Fruit fly (Drosophila melanogaster): ENCODE data around the gene CG32262.

Gene CG32262

dm6 chr3L:3787595-3788151, 22.3 kb downstream of the CG32262 start (continued):
- peak; percentile 36 for TF ChIP-seq run (tag; optimal IDR thresholded peaks at IDR 0.05)
- no peak for TF ChIP-seq dati (GFP tag; IDR thresholded peaks at IDR 0.05)
- no peak for TF ChIP-seq Gug (GFP tag; IDR thresholded peaks at IDR 0.05)
- TF ChIP-seq CG8765 (GFP tag; IDR thresholded peaks at IDR 0.05), result no peak
- no peak for TF ChIP-seq CG2889 (GFP tag; IDR thresholded peaks at IDR 0.05)
- peak; percentile 8 to 22 for TF ChIP-seq Hr51 (GFP tag; optimal IDR thresholded peaks at IDR 0.05)
- no peak for TF ChIP-seq CG4730 (GFP tag; IDR thresholded peaks at IDR 0.05)
- TF ChIP-seq CG2199 (GFP tag; IDR thresholded peaks at IDR 0.05), result no peak
- no peak for TF ChIP-seq CG7372 (GFP tag; IDR thresholded peaks at IDR 0.05)
- no peak for TF ChIP-seq CG43689 (GFP tag; IDR thresholded peaks at IDR 0.05)
- TF ChIP-seq gfzf (GFP tag; optimal IDR thresholded peaks at IDR 0.05), result peak; percentile 92
- peak; percentile 67 for TF ChIP-seq CG17912 (GFP tag; optimal IDR thresholded peaks at IDR 0.05)
- no peak for TF ChIP-seq tin (GFP tag; optimal IDR thresholded peaks at IDR 0.05)
- no peak for TF ChIP-seq CG1647 (GFP tag; optimal IDR thresholded peaks at IDR 0.05)
- TF ChIP-seq sima (GFP tag; optimal IDR thresholded peaks at IDR 0.05), result no peak
- peak; percentile 68 for TF ChIP-seq odd (GFP tag; optimal IDR thresholded peaks at IDR 0.05)
- peak; percentile 54 for TF ChIP-seq caup (GFP tag; optimal IDR thresholded peaks at IDR 0.05; ENCODE audit: severe bottlenecking)
- no peak for TF ChIP-seq GATAe (GFP tag; conservative IDR thresholded peaks at IDR 0.05)
- peak in 1 of 3 experiments; percentile 7 for TF ChIP-seq Stat92E (GFP tag; optimal IDR thresholded peaks at IDR 0.05)
- TF ChIP-seq exex (tag; optimal IDR thresholded peaks at IDR 0.05), result no peak
- TF ChIP-seq CG30431 (GFP tag; optimal IDR thresholded peaks at IDR 0.05), result no peak
- peak; percentile 50 for TF ChIP-seq CG15601 (tag; optimal IDR thresholded peaks at IDR 0.05)
- peak; percentile 36; the same call in 1 of the 2 replicates for TF ChIP-seq CG17328 (GFP tag; IDR thresholded peaks at IDR 0.05)
- no peak for TF ChIP-seq pan (optimal IDR thresholded peaks at IDR 0.05)
- no peak for TF ChIP-seq pan (GFP tag; optimal IDR thresholded peaks at IDR 0.05 in 1 of 2, IDR thresholded peaks at IDR 0.05 in 1 of 2)
- TF ChIP-seq CG10321 (GFP tag; IDR thresholded peaks at IDR 0.05), result peak; percentile 14; the same call in 1 of the 2 replicates
- TF ChIP-seq fd96Cb (tag; optimal IDR thresholded peaks at IDR 0.05), result no peak
- TF ChIP-seq CG8924 (tag; optimal IDR thresholded peaks at IDR 0.05), result peak; percentile 92
- TF ChIP-seq amos (GFP tag; IDR thresholded peaks at IDR 0.05; ENCODE audit: partially characterized antibody), result peak; percentile 55; the same call in 1 of the 2 replicates
- no peak; the same call in 1 of the 2 replicates for TF ChIP-seq unc-4 (GFP tag; IDR thresholded peaks at IDR 0.05; ENCODE audit: partially characterized antibody)
- TF ChIP-seq CG9797 (GFP tag; optimal IDR thresholded peaks at IDR 0.05), result peak; percentile 88
- no peak for TF ChIP-seq CG9876 (GFP tag; optimal IDR thresholded peaks at IDR 0.05)
- TF ChIP-seq da (GFP tag; optimal IDR thresholded peaks at IDR 0.05), result no peak
- TF ChIP-seq CG7963 (GFP tag; IDR thresholded peaks at IDR 0.05; ENCODE audit: partially characterized antibody), result no peak
- peak; percentile 8 for TF ChIP-seq ATbp (GFP tag; optimal IDR thresholded peaks at IDR 0.05)
- TF ChIP-seq CG1529 (GFP tag; optimal IDR thresholded peaks at IDR 0.05), result no peak
- no peak for TF ChIP-seq jing (GFP tag; optimal IDR thresholded peaks at IDR 0.05)
- no peak for TF ChIP-seq CG30403 (GFP tag; optimal IDR thresholded peaks at IDR 0.05)
- no peak for TF ChIP-seq dm (GFP tag; optimal IDR thresholded peaks at IDR 0.05)
- TF ChIP-seq CG31365 (tag; optimal IDR thresholded peaks at IDR 0.05), result no peak
- TF ChIP-seq CG33213 (GFP tag; optimal IDR thresholded peaks at IDR 0.05), result peak; percentile 23
- TF ChIP-seq BEAF-32 (GFP tag; optimal IDR thresholded peaks at IDR 0.05), result peak; percentile 48
- no peak for TF ChIP-seq CG1832 (GFP tag; optimal IDR thresholded peaks at IDR 0.05)
- TF ChIP-seq CG8478 (optimal IDR thresholded peaks at IDR 0.05), result no peak
- TF ChIP-seq CG17385 (GFP tag; optimal IDR thresholded peaks at IDR 0.05), result peak; percentile 32
- TF ChIP-seq ham (GFP tag; IDR thresholded peaks at IDR 0.05), result no peak
- TF ChIP-seq CG8089 (GFP tag; optimal IDR thresholded peaks at IDR 0.05), result no peak
- peak; percentile 43 for TF ChIP-seq CG10543 (GFP tag; optimal IDR thresholded peaks at IDR 0.05)
- TF ChIP-seq otp (GFP tag; IDR thresholded peaks at IDR 0.05), result no peak
- TF ChIP-seq br (optimal IDR thresholded peaks at IDR 0.05), result no peak
- no peak for TF ChIP-seq toy (GFP tag; IDR thresholded peaks at IDR 0.05)
